Fruit fly (Drosophila melanogaster): Measurements from ENCODE around the gene CG13284.

DNA sequence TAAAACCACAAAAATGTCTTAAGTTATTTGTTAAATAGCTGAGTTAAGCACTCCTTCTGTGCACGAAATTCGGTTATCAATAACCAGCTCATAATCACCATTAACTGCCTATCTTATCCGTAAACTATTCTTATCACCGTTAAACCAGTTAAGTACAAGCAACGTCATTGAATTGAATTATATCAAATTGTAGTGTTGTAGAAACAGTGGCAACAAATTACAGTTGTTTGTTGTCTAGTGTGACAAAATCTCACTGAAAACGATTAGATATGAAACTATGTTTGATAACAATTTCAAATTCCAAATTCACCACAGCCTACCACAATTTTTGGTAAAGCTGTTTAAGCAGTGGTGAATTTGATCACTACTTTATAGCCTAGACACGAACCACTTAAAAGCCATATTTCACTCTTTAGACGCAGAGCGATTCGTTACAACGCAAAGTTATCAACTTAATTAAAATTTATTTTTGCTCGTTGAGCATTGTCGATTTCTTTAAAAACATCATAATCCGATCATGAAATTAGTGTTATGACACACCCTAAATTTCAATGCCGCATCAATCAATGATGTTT is 46.9 kb downstream of the CG13284 start:
- TF ChIP-seq lmd (GFP tag; IDR thresholded peaks at IDR 0.05) = no peak
- TF ChIP-seq CG13624 (GFP tag; optimal IDR thresholded peaks at IDR 0.05) = no peak
- no peak for TF ChIP-seq CG2678 (tag; optimal IDR thresholded peaks at IDR 0.05)
